Worm (Caenorhabditis elegans) whole organism, late embryonic: Measurements from ENCODE around the gene pck-1.

Experiments used
- C08G9.2 ChIP-seq: sonication (generic microtip); optimal IDR thresholded peaks from 2 replicates; lab custom pipeline; 2016; ENCODE audit warnings: mild to moderate bottlenecking, missing genetic modification characterization, moderate library complexity, missing compliant biosample characterization
- F13H6.1 ChIP-seq: sonication (generic microtip); optimal IDR thresholded peaks from 2 replicates; lab custom pipeline; 2016; ENCODE audit warnings: missing genetic modification characterization, missing compliant biosample characterization
- K02D7.2 ChIP-seq: sonication (generic microtip); optimal IDR thresholded peaks from 2 replicates; lab custom pipeline; 2017; ENCODE audit warnings: mild to moderate bottlenecking, missing genetic modification characterization, missing compliant biosample characterization
- Y22D7AL.16 ChIP-seq: sonication (generic microtip); optimal IDR thresholded peaks from 2 replicates; lab custom pipeline; 2016; ENCODE audit warnings: missing genetic modification characterization, missing compliant biosample characterization
- ahr-1 ChIP-seq: sonication (generic microtip); optimal IDR thresholded peaks from 2 replicates; lab custom pipeline; 2016; ENCODE audit warnings: missing genetic modification characterization, missing compliant biosample characterization
- ceh-19 ChIP-seq: fragments of 200-800 bp; sonication (Bioruptor generic); optimal IDR thresholded peaks from 2 replicates; lab custom pipeline; 2018; ENCODE audit warnings: mild to moderate bottlenecking, missing genetic modification characterization, missing compliant biosample characterization
- ceh-22 ChIP-seq: sonication (generic microtip); optimal IDR thresholded peaks from 2 replicates; lab custom pipeline; 2017; ENCODE audit warnings: missing biosample characterization, missing genetic modification characterization
- ceh-30 ChIP-seq: fragments of 150-350 bp; optimal IDR thresholded peaks from 2 replicates; lab custom pipeline; 2014; ENCODE audit warnings: missing biosample characterization, missing genetic modification characterization
- ceh-31 ChIP-seq: sonication (generic microtip); optimal IDR thresholded peaks from 2 replicates; lab custom pipeline; 2016; ENCODE audit warnings: missing genetic modification characterization, missing compliant biosample characterization
- ceh-48 ChIP-seq: sonication (generic microtip); optimal IDR thresholded peaks from 2 replicates; lab custom pipeline; 2016; ENCODE audit warnings: missing genetic modification characterization, inconsistent platforms, missing compliant biosample characterization
- che-1 ChIP-seq: sonication (generic microtip); optimal IDR thresholded peaks from 2 replicates; lab custom pipeline; 2016; ENCODE audit warnings: mild to moderate bottlenecking, missing genetic modification characterization, missing compliant biosample characterization
- dve-1 ChIP-seq: sonication (generic microtip); optimal IDR thresholded peaks from 2 replicates; lab custom pipeline; 2017; ENCODE audit warnings: antibody characterized with exemption, mild to moderate bottlenecking, missing genetic modification characterization, missing compliant biosample characterization
- elt-2 ChIP-seq: sonication (generic microtip); optimal IDR thresholded peaks from 2 replicates; lab custom pipeline; 2016; ENCODE audit warnings: missing genetic modification reagents, missing genetic modification characterization, missing compliant biosample characterization
- elt-4 ChIP-seq: sonication (generic microtip); optimal IDR thresholded peaks from 2 replicates; lab custom pipeline; 2016; ENCODE audit warnings: missing genetic modification characterization, missing compliant biosample characterization
- ets-4 ChIP-seq: sonication (generic microtip); optimal IDR thresholded peaks from 2 replicates; lab custom pipeline; 2016; ENCODE audit warnings: missing genetic modification characterization, missing compliant biosample characterization
- fax-1 ChIP-seq: sonication (generic microtip); optimal IDR thresholded peaks from 2 replicates; lab custom pipeline; 2016; ENCODE audit warnings: missing genotype, missing genetic modification characterization, missing compliant biosample characterization
- fkh-10 ChIP-seq: fragments of 150-350 bp; optimal IDR thresholded peaks from 2 replicates; lab custom pipeline; 2014; ENCODE audit warnings: missing biosample characterization, missing genetic modification reagents, missing genetic modification characterization
- fkh-6 ChIP-seq: sonication (generic microtip); optimal IDR thresholded peaks from 2 replicates; lab custom pipeline; 2016; ENCODE audit warnings: missing genetic modification characterization, missing compliant biosample characterization
- gmeb-2 ChIP-seq: sonication (generic microtip); optimal IDR thresholded peaks from 2 replicates; lab custom pipeline; 2016; ENCODE audit warnings: missing genetic modification characterization, inconsistent platforms, missing compliant biosample characterization
- hlh-13 ChIP-seq: fragments of 200-800 bp; sonication (Bioruptor generic); optimal IDR thresholded peaks from 2 replicates; lab custom pipeline; 2018; ENCODE audit warnings: mild to moderate bottlenecking, missing genetic modification characterization, missing compliant biosample characterization
- hlh-15 ChIP-seq: sonication (generic microtip); optimal IDR thresholded peaks from 2 replicates; lab custom pipeline; 2016; ENCODE audit warnings: missing genetic modification characterization, missing compliant biosample characterization
- hlh-30 ChIP-seq: sonication (generic microtip); optimal IDR thresholded peaks from 2 replicates; lab custom pipeline; 2017; ENCODE audit warnings: antibody characterized with exemption, missing genetic modification characterization, missing compliant biosample characterization; ENCODE audit not compliant: insufficient read depth
- hlh-6 ChIP-seq: sonication (generic microtip); optimal IDR thresholded peaks from 2 replicates; lab custom pipeline; 2016; ENCODE audit warnings: missing genotype, missing genetic modification characterization, missing compliant biosample characterization
- hlh-8 ChIP-seq: sonication (generic microtip); optimal IDR thresholded peaks from 2 replicates; lab custom pipeline; 2016; ENCODE audit warnings: missing genotype, missing genetic modification characterization, missing compliant biosample characterization
- lim-6 ChIP-seq: sonication (generic microtip); optimal IDR thresholded peaks from 2 replicates; lab custom pipeline; 2016; ENCODE audit warnings: missing genetic modification characterization, missing compliant biosample characterization
- mec-3 ChIP-seq: sonication (generic microtip); optimal IDR thresholded peaks from 2 replicates; lab custom pipeline; 2016; ENCODE audit warnings: borderline replicate concordance, missing genetic modification characterization, missing compliant biosample characterization
- npax-4 ChIP-seq: sonication (generic microtip); optimal IDR thresholded peaks from 2 replicates; lab custom pipeline; 2016; ENCODE audit warnings: missing genetic modification characterization, missing compliant biosample characterization
- odd-2 ChIP-seq: sonication (generic microtip); optimal IDR thresholded peaks from 2 replicates; lab custom pipeline; 2017; ENCODE audit warnings: antibody characterized with exemption, mild to moderate bottlenecking, missing genetic modification characterization, missing compliant biosample characterization
- pag-3 ChIP-seq: sonication (generic microtip); optimal IDR thresholded peaks from 2 replicates; lab custom pipeline; 2016; ENCODE audit warnings: missing compliant biosample characterization, missing genetic modification characterization, borderline replicate concordance
- pax-1 ChIP-seq: fragments of 150-350 bp; optimal IDR thresholded peaks from 2 replicates; lab custom pipeline; 2014; ENCODE audit warnings: missing biosample characterization, missing genetic modification characterization
- pha-2 ChIP-seq: sonication (generic microtip); optimal IDR thresholded peaks from 2 replicates; lab custom pipeline; 2017; ENCODE audit warnings: mild to moderate bottlenecking, missing genetic modification characterization, missing compliant biosample characterization
- pros-1 ChIP-seq: fragments of 150-350 bp; optimal IDR thresholded peaks from 2 replicates; lab custom pipeline; 2014; ENCODE audit warnings: missing biosample characterization, missing genetic modification reagents, missing genetic modification characterization
- rnt-1 ChIP-seq: sonication (generic microtip); optimal IDR thresholded peaks from 2 replicates; lab custom pipeline; 2016; ENCODE audit warnings: missing genetic modification characterization, missing compliant biosample characterization
- sdc-2 ChIP-seq: sonication (generic microtip); optimal IDR thresholded peaks from 2 replicates; lab custom pipeline; 2016; ENCODE audit warnings: missing genotype, missing genetic modification characterization, missing compliant biosample characterization
- sox-4 ChIP-seq: sonication (generic microtip); optimal IDR thresholded peaks from 2 replicates; lab custom pipeline; 2017; ENCODE audit warnings: mild to moderate bottlenecking, missing genetic modification characterization, inconsistent platforms, missing compliant biosample characterization
- tbx-2 ChIP-seq: sonication (generic microtip); optimal IDR thresholded peaks from 2 replicates; lab custom pipeline; 2016; ENCODE audit warnings: missing genetic modification characterization, missing compliant biosample characterization
- unc-42 ChIP-seq: sonication (generic microtip); optimal IDR thresholded peaks from 2 replicates; lab custom pipeline; 2016; ENCODE audit warnings: missing genotype, missing genetic modification characterization, missing compliant biosample characterization
- unc-55 ChIP-seq: sonication (generic microtip); optimal IDR thresholded peaks from 2 replicates; lab custom pipeline; 2017; ENCODE audit warnings: missing biosample characterization, missing genetic modification reagents, missing genetic modification characterization
- unc-86 ChIP-seq: sonication (generic microtip); optimal IDR thresholded peaks from 2 replicates; lab custom pipeline; 2016; ENCODE audit warnings: missing genetic modification characterization, missing compliant biosample characterization
- zip-5 ChIP-seq: sonication (generic microtip); optimal IDR thresholded peaks from 2 replicates; lab custom pipeline; 2016; ENCODE audit warnings: missing genetic modification characterization, missing compliant biosample characterization

pck-1 gene

DNA sequence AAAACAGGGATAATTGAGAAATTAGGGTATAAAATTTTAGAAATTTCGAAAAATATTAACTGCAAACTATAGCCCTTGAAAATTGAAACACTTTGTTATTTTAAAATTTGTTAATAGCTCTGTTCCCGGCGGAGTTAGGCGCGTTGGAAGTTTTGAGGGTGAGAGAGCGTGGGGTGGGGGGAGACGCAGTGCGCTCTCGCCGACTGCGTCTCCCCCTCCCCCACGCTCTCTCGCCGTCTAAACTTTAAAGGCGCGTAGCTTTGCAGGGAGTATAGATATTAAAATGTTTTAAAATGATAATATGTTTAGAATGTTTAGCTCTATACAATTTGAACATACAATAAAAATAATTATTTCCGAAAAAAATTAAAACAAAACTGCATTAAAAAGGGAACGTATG lies 32.8 kb downstream of the pck-1 start:
- TF ChIP-seq tbx-2 (tag; lab: Kevin White, UChicago): no peak
- TF ChIP-seq mec-3 (tag; lab: Kevin White, UChicago): no peak
- no peak for TF ChIP-seq ceh-22 (tag; lab: Kevin White, UChicago)
- no peak for TF ChIP-seq pax-1 (tag; lab: Kevin White, UChicago)
- no peak for TF ChIP-seq gmeb-2 (tag; lab: Kevin White, UChicago)
- no peak for TF ChIP-seq ahr-1 (tag; lab: Kevin White, UChicago)
- no peak for TF ChIP-seq unc-42 (tag; lab: Kevin White, UChicago)
- no peak for TF ChIP-seq sox-4 (tag; lab: Kevin White, UChicago)
- TF ChIP-seq rnt-1 (tag; lab: Kevin White, UChicago): no peak
- TF ChIP-seq C08G9.2: no peak
- no peak for TF ChIP-seq unc-55 (GFP tag; lab: Kevin White, UChicago)
- TF ChIP-seq hlh-6: no peak
- no peak for TF ChIP-seq lim-6

DNA sequence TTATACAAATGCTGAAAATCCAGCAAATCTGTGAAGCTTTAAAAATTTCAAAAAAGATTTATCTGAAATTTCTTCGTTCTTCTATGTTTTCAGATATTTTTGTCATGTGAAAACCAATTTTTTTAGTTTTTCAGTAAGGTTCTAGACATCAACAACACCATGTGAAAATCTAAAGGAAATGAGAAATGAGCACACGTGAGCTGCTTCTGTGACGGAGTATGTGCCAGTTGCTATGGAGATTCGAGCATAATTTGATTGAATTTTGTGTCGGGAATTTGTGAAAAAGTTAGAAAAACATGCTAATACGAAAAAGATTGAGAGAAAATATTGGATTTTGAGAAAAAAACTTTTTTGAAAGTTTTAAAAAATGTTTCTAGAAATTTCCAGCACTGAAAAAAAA lies 34.5 kb downstream of the pck-1 start:
- TF ChIP-seq fkh-10 (GFP tag; lab: Kevin White, UChicago) (no peak), sdc-2 (tag; lab: Kevin White, UChicago) (no peak), elt-4 (no peak), elt-2 (tag; lab: Kevin White, UChicago) (no peak)

DNA sequence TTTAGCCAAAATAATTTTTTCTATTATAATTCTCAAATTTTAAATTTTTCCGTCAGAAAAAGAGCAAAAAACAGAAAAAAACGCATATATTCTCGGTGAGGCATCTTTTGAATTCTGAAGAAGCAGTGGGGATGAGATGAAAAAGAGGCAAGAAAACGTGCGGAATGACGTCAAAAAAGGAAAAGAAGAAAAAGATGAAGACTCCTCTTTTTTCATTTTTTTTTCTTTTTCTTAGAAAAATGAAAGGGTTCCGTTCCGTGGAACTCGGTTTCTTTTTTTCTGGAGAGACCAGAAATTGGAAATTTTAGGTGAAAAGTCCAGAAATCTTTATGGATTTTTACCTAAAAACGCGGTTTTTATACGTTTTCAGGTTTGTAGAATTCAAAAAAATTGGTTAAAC lies 35.7 kb downstream of the pck-1 start:
- TF ChIP-seq ets-4 (tag; lab: Kevin White, UChicago) (no peak), tbx-2 (tag; lab: Kevin White, UChicago) (no peak), hlh-8 (tag; lab: Kevin White, UChicago) (no peak), unc-55 (GFP tag; lab: Kevin White, UChicago) (no peak), fkh-6 (tag; lab: Kevin White, UChicago) (no peak), fax-1 (no peak), pros-1 (tag; lab: Kevin White, UChicago) (no peak), dve-1 (tag; lab: Kevin White, UChicago) (no peak), ceh-48 (no peak), zip-5 (tag; lab: Kevin White, UChicago) (no peak), ceh-31 (tag; lab: Kevin White, UChicago) (no peak), elt-2 (tag; lab: Kevin White, UChicago) (no peak), npax-4 (no peak)

DNA sequence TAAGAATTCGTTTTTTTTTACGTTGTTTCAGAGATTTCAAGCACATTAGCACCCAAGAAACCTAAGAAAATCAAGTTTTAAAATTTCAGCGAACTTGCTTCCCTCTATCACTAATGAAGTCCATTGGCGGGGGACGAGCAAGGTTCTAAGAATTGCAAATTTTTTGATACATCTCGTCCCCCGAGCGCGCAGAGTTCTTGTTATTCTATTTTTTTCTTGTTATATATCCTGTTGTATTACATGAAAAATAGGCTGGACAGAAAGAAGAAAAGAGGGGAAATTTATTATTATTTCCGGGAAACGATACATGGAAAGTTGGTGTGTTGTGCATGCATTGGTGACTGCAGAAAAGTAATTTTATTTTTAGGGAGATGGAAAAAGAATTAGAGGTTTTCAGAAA lies 36.4 kb downstream of the pck-1 start:
- no peak for TF ChIP-seq C08G9.2
- no peak for TF ChIP-seq ceh-30

DNA sequence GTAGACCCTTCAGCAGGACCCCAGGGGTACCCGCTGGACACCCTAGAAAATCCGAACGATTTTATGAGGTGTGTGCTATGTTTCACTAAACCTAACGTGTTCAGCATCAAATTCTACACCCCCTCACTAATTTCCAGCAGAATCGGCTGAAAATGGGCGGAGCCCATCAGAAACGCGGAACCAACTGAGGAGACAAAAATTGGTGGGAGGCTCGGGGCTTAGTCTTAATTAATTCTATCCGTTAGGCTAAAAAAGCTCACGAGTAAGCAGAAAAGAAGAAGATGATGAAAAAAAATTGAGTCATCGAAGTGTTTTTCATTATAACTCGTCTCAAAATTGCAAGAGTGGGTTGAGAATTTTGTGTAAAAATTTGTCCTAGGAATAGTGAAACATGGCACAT lies 37.2 kb downstream of the pck-1 start:
- TF ChIP-seq npax-4 (no peak), pha-2 (tag; lab: Kevin White, UChicago) (no peak), ahr-1 (tag; lab: Kevin White, UChicago) (no peak), che-1 (tag; lab: Kevin White, UChicago) (no peak), pag-3 (tag; lab: Kevin White, UChicago) (no peak), unc-86 (tag; lab: Kevin White, UChicago) (no peak), ceh-19 (GFP tag; lab: Kevin White, UChicago) (no peak), K02D7.2 (tag; lab: Kevin White, UChicago) (no peak), Y22D7AL.16 (tag; lab: Kevin White, UChicago) (no peak), rnt-1 (tag; lab: Kevin White, UChicago) (no peak), hlh-6 (no peak), odd-2 (tag; lab: Kevin White, UChicago) (no peak), ceh-31 (tag; lab: Kevin White, UChicago) (no peak), hlh-13 (GFP tag; lab: Kevin White, UChicago) (no peak), sox-4 (tag; lab: Kevin White, UChicago) (no peak), hlh-15 (no peak), hlh-30 (tag; lab: Kevin White, UChicago) (no peak), dve-1 (tag; lab: Kevin White, UChicago) (no peak), ceh-22 (tag; lab: Kevin White, UChicago) (no peak), F13H6.1 (tag; lab: Kevin White, UChicago) (no peak)
